Fruit fly (Drosophila melanogaster) whole organism, adult: ENCODE results near the gene CG43376.
A peak's percentile ranks its signal among the peaks of the same experiment; 100 is the strongest.

Experiments used
- CG12768 ChIP-seq: fragments of 200-800 bp; sonication (Bioruptor generic); optimal IDR thresholded peaks from 2 replicates; lab custom pipeline; 2017; ENCODE audit warnings: missing biosample characterization, missing genetic modification characterization, mild to moderate bottlenecking, moderate library complexity, missing genetic modification reagents
- CG1620 ChIP-seq: fragments of 200-800 bp; sonication (Bioruptor generic); optimal IDR thresholded peaks from 2 replicates; lab custom pipeline; 2016; ENCODE audit warnings: missing biosample characterization, missing genetic modification characterization
- CG5204 ChIP-seq: fragments of 200-800 bp; sonication (Bioruptor generic); optimal IDR thresholded peaks from 2 replicates; lab custom pipeline; 2016; ENCODE audit warnings: missing biosample characterization, missing genetic modification characterization
- CG7045 ChIP-seq: fragments of 200-800 bp; sonication (Bioruptor generic); optimal IDR thresholded peaks from 2 replicates; lab custom pipeline; 2017; ENCODE audit warnings: missing biosample characterization, mild to moderate bottlenecking, missing genetic modification characterization
- CG7101 ChIP-seq: fragments of 200-800 bp; sonication (Bioruptor generic); optimal IDR thresholded peaks from 2 replicates; lab custom pipeline; 2018; ENCODE audit warnings: missing biosample characterization, mild to moderate bottlenecking, missing genetic modification characterization, moderate library complexity
- Mnt ChIP-seq: fragments of 200-800 bp; sonication (Bioruptor generic); optimal IDR thresholded peaks from 2 replicates; lab custom pipeline; 2016; ENCODE audit warnings: missing biosample characterization, mild to moderate bottlenecking, missing genetic modification characterization
- cnc ChIP-seq, 2 experiments: fragments of >200 bp; optimal IDR thresholded peaks; 2 replicates each; lab custom pipeline; 2017
- kay ChIP-seq: fragments of 200-800 bp; sonication (Bioruptor generic); peaks from one replicate; lab custom pipeline; 2016; ENCODE audit warnings: missing biosample characterization, missing genetic modification characterization, borderline replicate concordance
- ovo ChIP-seq: fragments of 200-800 bp; sonication (Bioruptor generic); optimal IDR thresholded peaks from 2 replicates; lab custom pipeline; 2016; ENCODE audit warnings: missing biosample characterization, missing genetic modification characterization

DNA sequence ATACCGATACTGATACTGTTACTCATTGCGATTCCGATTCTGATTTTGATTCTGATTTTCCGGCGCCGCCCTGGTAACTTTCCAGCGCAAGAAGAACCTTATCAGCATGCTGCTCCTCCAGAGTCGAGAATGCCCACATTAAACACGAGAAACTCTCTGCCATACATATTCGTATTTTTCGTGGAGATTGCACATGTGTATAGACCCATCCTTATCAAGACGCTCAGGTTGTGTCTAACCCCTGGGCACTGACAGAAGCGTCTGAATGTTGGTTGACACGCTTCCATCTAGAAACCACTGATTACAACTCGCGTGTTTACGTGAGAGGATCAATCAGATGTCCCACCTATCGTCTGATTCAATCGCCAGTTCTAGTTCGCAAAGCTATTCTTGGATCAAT is 31.4 kb downstream of the CG43376 start:
- TF ChIP-seq CG1620 (GFP tag; lab: Kevin White, UChicago) (no peak), CG7101 (tag; lab: Kevin White, UChicago) (no peak), cnc (optimal IDR thresholded peaks at IDR 0.05; lab: Kevin White, UChicago) (no peak), Mnt (GFP tag; lab: Kevin White, UChicago) (peak; percentile 52), CG12768 (GFP tag; lab: Kevin White, UChicago) (no peak), ovo (GFP tag; lab: Kevin White, UChicago) (no peak), kay (GFP tag; lab: Kevin White, UChicago) (no peak), CG7045 (GFP tag; lab: Kevin White, UChicago) (no peak), CG5204 (GFP tag; lab: Kevin White, UChicago) (no peak)
